Worm (Caenorhabditis elegans) whole organism, L2 larva: ENCODE results near the gene fbxb-47.

ENCODE experiments used
- C34F6.9 ChIP-seq: fragments of 150-350 bp; optimal IDR thresholded peaks from 2 replicates; lab custom pipeline; 2014; ENCODE audit warnings: missing biosample characterization, missing genetic modification characterization
- F13H6.1 ChIP-seq: sonication (generic microtip); optimal IDR thresholded peaks from 2 replicates; lab custom pipeline; 2016; ENCODE audit warnings: missing genetic modification characterization, missing compliant biosample characterization
- R02D3.7 ChIP-seq: fragments of 150-350 bp; optimal IDR thresholded peaks from 2 replicates; lab custom pipeline; 2014; ENCODE audit warnings: missing biosample characterization, missing genetic modification characterization
- alr-1 ChIP-seq: fragments of 150-350 bp; optimal IDR thresholded peaks from 2 replicates; lab custom pipeline; 2014; ENCODE audit warnings: missing biosample characterization, missing genetic modification characterization
- aly-2 ChIP-seq: fragments of 150-350 bp; optimal IDR thresholded peaks from 2 replicates; lab custom pipeline; 2014; ENCODE audit warnings: missing biosample characterization, missing genetic modification characterization
- ama-1 ChIP-seq: fragments of 150-350 bp; optimal IDR thresholded peaks from 2 replicates; lab custom pipeline; 2018; ENCODE audit warnings: inconsistent platforms
- blmp-1 ChIP-seq: sonication (generic microtip); optimal IDR thresholded peaks from 2 replicates; lab custom pipeline; 2017; ENCODE audit warnings: missing genetic modification characterization, mild to moderate bottlenecking, missing compliant biosample characterization, antibody characterized with exemption, moderate library complexity; ENCODE audit not compliant: insufficient read depth
- ceh-16 ChIP-seq: fragments of 150-350 bp; optimal IDR thresholded peaks from 2 replicates; lab custom pipeline; 2014; ENCODE audit warnings: missing biosample characterization, missing genetic modification characterization
- ceh-82 ChIP-seq: fragments of 150-350 bp; optimal IDR thresholded peaks from 2 replicates; lab custom pipeline; 2014; ENCODE audit warnings: missing biosample characterization, missing genetic modification characterization
- crh-2 ChIP-seq: sonication (generic microtip); optimal IDR thresholded peaks from 2 replicates; lab custom pipeline; 2017; ENCODE audit warnings: missing biosample characterization, missing genetic modification characterization
- dmd-4 ChIP-seq: sonication (generic microtip); optimal IDR thresholded peaks from 2 replicates; lab custom pipeline; 2017; ENCODE audit warnings: missing biosample characterization, missing genetic modification characterization
- egl-27 ChIP-seq: sonication (generic microtip); optimal IDR thresholded peaks from 3 replicates; lab custom pipeline; 2017; ENCODE audit warnings: missing biosample characterization, missing genetic modification reagents, missing genetic modification characterization
- elt-1 ChIP-seq: fragments of 150-350 bp; optimal IDR thresholded peaks from 2 replicates; lab custom pipeline; 2014; ENCODE audit warnings: missing biosample characterization, missing genetic modification characterization
- elt-3 ChIP-seq: sonication (generic microtip); optimal IDR thresholded peaks from 2 replicates; lab custom pipeline; 2017; ENCODE audit warnings: missing biosample characterization, missing genetic modification characterization
- fos-1 ChIP-seq: fragments of 150-350 bp; optimal IDR thresholded peaks from 2 replicates; lab custom pipeline; 2014; ENCODE audit warnings: missing biosample characterization, missing genetic modification characterization
- gmeb-1 ChIP-seq: fragments of 150-350 bp; optimal IDR thresholded peaks from 2 replicates; lab custom pipeline; 2014; ENCODE audit warnings: missing biosample characterization, missing genetic modification characterization
- lin-11 ChIP-seq: fragments of 150-350 bp; sonication (generic microtip); optimal IDR thresholded peaks from 2 replicates; lab custom pipeline; 2014; ENCODE audit warnings: missing biosample characterization, missing genetic modification characterization, inconsistent platforms, mixed read lengths
- lin-13 ChIP-seq: fragments of 150-350 bp; optimal IDR thresholded peaks from 2 replicates; lab custom pipeline; 2014; ENCODE audit warnings: missing biosample characterization, missing genetic modification reagents, missing genetic modification characterization
- lin-39 ChIP-seq: fragments of 150-350 bp; optimal IDR thresholded peaks from 2 replicates; lab custom pipeline; 2014; ENCODE audit warnings: missing biosample characterization, missing genetic modification reagents, missing genetic modification characterization
- lsy-2 ChIP-seq, 2 experiments: fragments of 150-350 bp in 1 of 2; sonication (generic microtip) in 1 of 2; optimal IDR thresholded peaks; 2 replicates each; lab custom pipeline; 2014 to 2017; ENCODE audit warnings: missing biosample characterization in 2 of 2, missing genetic modification characterization in 2 of 2
- mab-5 ChIP-seq: fragments of 150-350 bp; optimal IDR thresholded peaks from 2 replicates; lab custom pipeline; 2014; ENCODE audit warnings: missing biosample characterization, missing genetic modification characterization
- mdl-1 ChIP-seq, 2 experiments: fragments of 150-350 bp in 1 of 2; sonication (generic microtip) in 1 of 2; optimal IDR thresholded peaks; 2 replicates each; lab custom pipeline; 2017; ENCODE audit warnings: missing biosample characterization in 2 of 2, missing genetic modification characterization in 2 of 2
- nhr-21 ChIP-seq: fragments of 150-350 bp; optimal IDR thresholded peaks from 2 replicates; lab custom pipeline; 2014; ENCODE audit warnings: missing biosample characterization, missing genetic modification characterization
- nhr-23 ChIP-seq: fragments of 150-350 bp; optimal IDR thresholded peaks from 2 replicates; lab custom pipeline; 2014; ENCODE audit warnings: missing biosample characterization, missing genetic modification reagents, missing genetic modification characterization
- nhr-25 ChIP-seq: fragments of 150-350 bp; sonication (generic microtip); optimal IDR thresholded peaks from 3 replicates; lab custom pipeline; 2014; ENCODE audit warnings: missing biosample characterization, missing genetic modification characterization
- nhr-6 ChIP-seq: fragments of 150-350 bp; optimal IDR thresholded peaks from 2 replicates; lab custom pipeline; 2014; ENCODE audit warnings: missing biosample characterization, missing genetic modification characterization
- nhr-77 ChIP-seq: fragments of 150-350 bp; optimal IDR thresholded peaks from 2 replicates; lab custom pipeline; 2014; ENCODE audit warnings: missing biosample characterization, missing genetic modification characterization
- skn-1 ChIP-seq: sonication (generic microtip); optimal IDR thresholded peaks from 2 replicates; lab custom pipeline; 2017; ENCODE audit warnings: missing biosample characterization, missing genetic modification characterization
- sma-9 ChIP-seq, 2 experiments: fragments of 150-350 bp in 1 of 2; sonication (generic microtip) in 1 of 2; optimal IDR thresholded peaks; 2 replicates each; lab custom pipeline; 2014 to 2016; ENCODE audit warnings: missing genetic modification characterization in 2 of 2, mild to moderate bottlenecking in 1 of 2, missing biosample characterization in 1 of 2, missing compliant biosample characterization in 1 of 2, missing genetic modification reagents in 1 of 2, moderate library complexity in 1 of 2
- snpc-4 ChIP-seq: fragments of 150-350 bp; optimal IDR thresholded peaks from 2 replicates; lab custom pipeline; 2014; ENCODE audit warnings: missing biosample characterization, missing genetic modification characterization
- unc-39 ChIP-seq: fragments of 150-350 bp; optimal IDR thresholded peaks from 2 replicates; lab custom pipeline; 2014; ENCODE audit warnings: missing biosample characterization, missing genetic modification characterization
- zag-1 ChIP-seq: fragments of 150-350 bp; optimal IDR thresholded peaks from 2 replicates; lab custom pipeline; 2014; ENCODE audit warnings: missing biosample characterization, missing genetic modification characterization
- ztf-1 ChIP-seq: fragments of 200-800 bp; sonication (Bioruptor generic); conservative IDR thresholded peaks from 2 replicates; pipeline ENCODE4 v1.3.6; 2022; ENCODE audit warnings: missing genetic modification characterization, missing compliant biosample characterization
- ztf-11 ChIP-seq: sonication (generic microtip); optimal IDR thresholded peaks from 2 replicates; lab custom pipeline; 2017; ENCODE audit warnings: missing biosample characterization, missing genetic modification characterization

The fbxb-47 gene

ce11 chrII:1676088-1676487 is 27.2 kb downstream of the fbxb-47 start, which contains the start of gene fbxb-17:
Gene fbxb-17, plus strand, starts transcription at chrII:1676388.
- TF ChIP-seq egl-27 (tag; lab: Kevin White, UChicago): no peak
- TF ChIP-seq nhr-23 (tag; lab: Kevin White, UChicago): peak; percentile 1

ce11 chrII:1672673-1673072 is 30.6 kb downstream of the fbxb-47 start:
- TF ChIP-seq nhr-6 (no peak), fos-1 (tag; lab: Kevin White, UChicago) (no peak), ceh-16 (tag; lab: Kevin White, UChicago) (no peak), F13H6.1 (tag; lab: Kevin White, UChicago) (no peak), lin-11 (no peak), blmp-1 (tag; lab: Kevin White, UChicago) (no peak), zag-1 (tag; lab: Kevin White, UChicago) (no peak), unc-39 (tag; lab: Kevin White, UChicago) (no peak), gmeb-1 (tag; lab: Kevin White, UChicago) (no peak), egl-27 (tag; lab: Kevin White, UChicago) (no peak), nhr-77 (tag; lab: Kevin White, UChicago) (no peak), elt-1 (tag; lab: Kevin White, UChicago) (no peak), aly-2 (tag; lab: Kevin White, UChicago) (no peak), mab-5 (no peak), mdl-1 (tag; optimal IDR thresholded peaks at IDR 0.05; lab: Kevin White, UChicago) (no peak), snpc-4 (tag; lab: Kevin White, UChicago) (no peak), nhr-21 (tag; lab: Kevin White, UChicago) (no peak), nhr-25 (tag; lab: Kevin White, UChicago) (no peak), ceh-82 (no peak), lin-13 (GFP tag; lab: Kevin White, UChicago) (no peak)

ce11 chrII:1670985-1671384 is 32.3 kb downstream of the fbxb-47 start:
- TF ChIP-seq egl-27 (tag; lab: Kevin White, UChicago) (no peak), elt-3 (no peak)

DNA sequence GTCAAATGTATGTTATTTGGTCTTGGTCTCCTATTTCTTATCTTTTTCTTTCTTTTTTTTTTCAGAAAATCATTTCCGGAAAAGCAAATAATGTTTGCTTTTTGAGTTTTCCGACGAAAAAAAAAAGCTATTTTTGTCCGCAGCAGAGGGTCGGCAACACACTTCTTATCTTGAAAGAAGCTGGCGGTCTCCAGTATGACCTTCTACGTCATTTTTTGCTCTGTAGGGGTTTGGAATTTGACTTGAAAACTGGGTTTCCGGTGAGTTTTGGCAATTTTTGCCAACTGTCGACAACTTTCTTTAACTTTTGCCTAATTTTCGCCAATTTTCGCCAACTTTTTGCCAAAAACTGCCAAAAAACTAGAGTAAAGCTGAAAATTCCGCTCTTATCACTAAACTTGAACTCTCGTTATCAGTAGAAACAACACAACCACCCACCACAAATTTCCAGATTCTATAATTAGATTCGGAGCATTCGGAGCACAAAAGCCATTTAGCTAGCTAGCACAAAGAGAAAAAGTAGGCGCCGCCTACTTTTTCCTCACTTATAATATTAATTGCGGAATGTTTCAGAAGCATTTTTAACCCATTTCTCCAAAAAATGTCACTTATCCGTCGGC is 32.9 kb downstream of the fbxb-47 start, which contains the start of gene nhx-6:
nhx-6 (plus strand) TSS at position 570 of the 620 bp plus-strand sequence.
- no peak for TF ChIP-seq sma-9 (GFP tag; optimal IDR thresholded peaks at IDR 0.05; lab: Kevin White, UChicago)
- no peak for TF ChIP-seq sma-9 (tag; optimal IDR thresholded peaks at IDR 0.05; lab: Kevin White, UChicago)
- peak; percentile 9 for TF ChIP-seq nhr-23 (tag; lab: Kevin White, UChicago)

- TF ChIP-seq snpc-4 (tag; lab: Kevin White, UChicago) (no peak), alr-1 (tag; lab: Kevin White, UChicago) (no peak), lsy-2 (tag; optimal IDR thresholded peaks at IDR 0.05; lab: Kevin White, UChicago) (no peak), ama-1 (lab: Kevin White, UChicago) (no peak), skn-1 (tag; lab: Kevin White, UChicago) (no peak), C34F6.9 (tag; lab: Kevin White, UChicago) (no peak), nhr-6 (no peak), ztf-1 (no peak), ceh-82 (no peak), unc-39 (tag; lab: Kevin White, UChicago) (no peak), lin-39 (no peak), crh-2 (tag; lab: Kevin White, UChicago) (no peak), egl-27 (tag; lab: Kevin White, UChicago) (no peak), lin-13 (GFP tag; lab: Kevin White, UChicago) (no peak), R02D3.7 (tag; lab: Kevin White, UChicago) (no peak)
Observed at ce11 chrII:1668913-1669312, 34.4 kb downstream of the fbxb-47 start, which contains the start of gene srw-97. Gene srw-97, minus strand, starts transcription at chrII:1669013.

ce11 chrII:1666025-1666424 is 37.2 kb downstream of the fbxb-47 start, which contains the start of gene srlf-29:
Gene srlf-29, plus strand, starts transcription at chrII:1666325.
- TF ChIP-seq ztf-1 (no peak), ztf-11 (tag; lab: Kevin White, UChicago) (no peak), lsy-2 (tag; optimal IDR thresholded peaks at IDR 0.05; lab: Kevin White, UChicago) (no peak), dmd-4 (tag; lab: Kevin White, UChicago) (no peak)
